Fruit fly (Drosophila melanogaster) whole organism, pupa: ENCODE data around the gene kirre.

Experiments
- CG12605 ChIP-seq: fragments of 200-800 bp; sonication (Bioruptor generic); IDR thresholded peaks from 2 replicates; pipeline ENCODE4 v1.3.6; 2022; ENCODE audit warnings: missing biosample characterization, missing genetic modification characterization
- CG13204 ChIP-seq: fragments of 200-800 bp; sonication (Bioruptor generic); optimal IDR thresholded peaks from 2 replicates; lab custom pipeline; 2018; ENCODE audit warnings: missing biosample characterization, mild to moderate bottlenecking, missing genetic modification characterization, moderate library complexity
- CG14655 ChIP-seq: fragments of 200-800 bp; sonication (Bioruptor generic); optimal IDR thresholded peaks from 3 replicates; lab custom pipeline; 2017; ENCODE audit warnings: mild to moderate bottlenecking, missing biosample characterization, missing genetic modification reagents, missing genetic modification characterization
- CG15710 ChIP-seq: fragments of 200-800 bp; sonication (Bioruptor generic); optimal IDR thresholded peaks from 2 replicates; lab custom pipeline; 2018; ENCODE audit warnings: missing biosample characterization, mild to moderate bottlenecking, missing genetic modification characterization, moderate library complexity
- CG34367 ChIP-seq: fragments of 200-800 bp; sonication (Bioruptor generic); optimal IDR thresholded peaks from 2 replicates; lab custom pipeline; 2018; ENCODE audit warnings: missing biosample characterization, mild to moderate bottlenecking, missing genetic modification characterization
- CG8301 ChIP-seq: fragments of 200-800 bp; sonication (Bioruptor generic); optimal IDR thresholded peaks from 2 replicates; lab custom pipeline; 2018; ENCODE audit warnings: missing biosample characterization, mild to moderate bottlenecking, missing genetic modification characterization
- D1 ChIP-seq: fragments of 200-800 bp; sonication (Bioruptor generic); optimal IDR thresholded peaks from 2 replicates; lab custom pipeline; 2018; ENCODE audit warnings: missing biosample characterization, mild to moderate bottlenecking, missing genetic modification characterization, moderate library complexity
- EcR ChIP-seq: fragments of 200-800 bp; sonication (Bioruptor generic); optimal IDR thresholded peaks from 3 replicates; lab custom pipeline; 2019; ENCODE audit warnings: missing biosample characterization, missing genetic modification characterization, mild to moderate bottlenecking, moderate library complexity, missing genetic modification reagents
- Ets98B ChIP-seq: fragments of 200-800 bp; sonication (Bioruptor generic); IDR thresholded peaks from 2 replicates; pipeline ENCODE4 v1.3.6; 2022; ENCODE audit warnings: missing biosample characterization, missing genetic modification characterization
- Pif1B ChIP-seq: fragments of 200-800 bp; sonication (Bioruptor generic); optimal IDR thresholded peaks from 3 replicates; lab custom pipeline; 2016; ENCODE audit warnings: missing biosample characterization, missing genetic modification characterization

DNA sequence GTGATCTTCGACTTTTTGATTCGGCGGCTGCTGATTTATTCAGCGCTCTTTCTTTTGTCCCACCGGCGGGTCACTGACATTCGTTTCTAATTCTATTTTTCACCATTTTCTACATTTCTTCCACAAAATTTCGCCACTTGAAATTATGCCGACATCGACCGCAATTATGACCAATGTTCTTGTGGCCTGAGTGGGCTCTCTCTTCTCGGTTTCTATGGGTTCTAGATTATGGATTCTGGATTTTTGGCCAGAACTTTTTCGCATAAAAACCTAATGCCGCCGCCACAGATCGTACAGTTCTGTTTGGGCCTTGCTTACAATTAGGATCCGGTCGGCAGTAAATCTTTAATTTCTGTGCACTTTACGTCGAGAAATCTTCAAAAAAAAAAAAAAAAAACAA is 196.5 kb downstream of the kirre start, which contains the start of gene CG3598:
- TF ChIP-seq Pif1B (GFP tag; lab: Kevin White, UChicago): no peak
- no peak for TF ChIP-seq Ets98B (GFP tag; lab: Robert Waterston, UW)
- TF ChIP-seq CG8301 (tag; lab: Kevin White, UChicago): no peak
- no peak for TF ChIP-seq CG14655 (GFP tag; lab: Kevin White, UChicago)
- no peak for TF ChIP-seq CG15710 (tag; lab: Kevin White, UChicago)
- no peak for TF ChIP-seq CG13204 (GFP tag; lab: Kevin White, UChicago)
- no peak for TF ChIP-seq D1 (tag; lab: Kevin White, UChicago)
- no peak for TF ChIP-seq EcR (GFP tag; lab: Kevin White, UChicago)
- no peak for TF ChIP-seq CG34367
- no peak for TF ChIP-seq CG12605 (GFP tag; lab: Robert Waterston, UW)
